Fruit fly (Drosophila melanogaster) whole organism, pupa: ENCODE data around the gene NHP2.

ENCODE experiments used
- CG10348 ChIP-seq: fragments of 200-800 bp; sonication (Bioruptor generic); IDR thresholded peaks from 2 replicates; pipeline ENCODE4 v1.3.6; 2022; ENCODE audit warnings: missing biosample characterization, missing genetic modification characterization
- CG12605 ChIP-seq: fragments of 200-800 bp; sonication (Bioruptor generic); IDR thresholded peaks from 2 replicates; pipeline ENCODE4 v1.3.6; 2022; ENCODE audit warnings: missing biosample characterization, missing genetic modification characterization
- CG13204 ChIP-seq: fragments of 200-800 bp; sonication (Bioruptor generic); optimal IDR thresholded peaks from 2 replicates; lab custom pipeline; 2018; ENCODE audit warnings: missing biosample characterization, mild to moderate bottlenecking, missing genetic modification characterization, moderate library complexity
- CG14655 ChIP-seq: fragments of 200-800 bp; sonication (Bioruptor generic); optimal IDR thresholded peaks from 3 replicates; lab custom pipeline; 2017; ENCODE audit warnings: mild to moderate bottlenecking, missing biosample characterization, missing genetic modification reagents, missing genetic modification characterization
- CG15710 ChIP-seq: fragments of 200-800 bp; sonication (Bioruptor generic); optimal IDR thresholded peaks from 2 replicates; lab custom pipeline; 2018; ENCODE audit warnings: missing biosample characterization, mild to moderate bottlenecking, missing genetic modification characterization, moderate library complexity
- CG17806 ChIP-seq: fragments of 200-800 bp; sonication (Bioruptor generic); optimal IDR thresholded peaks from 2 replicates; lab custom pipeline; 2018; ENCODE audit warnings: missing biosample characterization, mild to moderate bottlenecking, missing genetic modification characterization, moderate library complexity
- CG32121 ChIP-seq: fragments of 200-800 bp; sonication (Bioruptor generic); IDR thresholded peaks from 2 replicates; pipeline ENCODE4 v1.3.6; 2022; ENCODE audit warnings: missing biosample characterization, missing genetic modification characterization
- CG34367 ChIP-seq: fragments of 200-800 bp; sonication (Bioruptor generic); optimal IDR thresholded peaks from 2 replicates; lab custom pipeline; 2018; ENCODE audit warnings: missing biosample characterization, mild to moderate bottlenecking, missing genetic modification characterization
- CG4496 ChIP-seq: fragments of 200-800 bp; sonication (Bioruptor generic); IDR thresholded peaks from 3 replicates; pipeline ENCODE4 v1.3.6; 2022; ENCODE audit warnings: missing biosample characterization, missing genetic modification characterization
- CG8159 ChIP-seq: fragments of 200-800 bp; sonication (Bioruptor generic); optimal IDR thresholded peaks from 3 replicates; lab custom pipeline; 2018; ENCODE audit warnings: missing biosample characterization, mild to moderate bottlenecking, missing genetic modification characterization, moderate library complexity
- CG8301 ChIP-seq: fragments of 200-800 bp; sonication (Bioruptor generic); optimal IDR thresholded peaks from 2 replicates; lab custom pipeline; 2018; ENCODE audit warnings: missing biosample characterization, mild to moderate bottlenecking, missing genetic modification characterization
- CG9948 ChIP-seq: fragments of 200-800 bp; sonication (Bioruptor generic); optimal IDR thresholded peaks from 2 replicates; lab custom pipeline; 2018; ENCODE audit warnings: missing biosample characterization, mild to moderate bottlenecking, missing genetic modification characterization, moderate library complexity
- D1 ChIP-seq: fragments of 200-800 bp; sonication (Bioruptor generic); optimal IDR thresholded peaks from 2 replicates; lab custom pipeline; 2018; ENCODE audit warnings: missing biosample characterization, mild to moderate bottlenecking, missing genetic modification characterization, moderate library complexity
- EcR ChIP-seq: fragments of 200-800 bp; sonication (Bioruptor generic); optimal IDR thresholded peaks from 3 replicates; lab custom pipeline; 2019; ENCODE audit warnings: missing biosample characterization, missing genetic modification characterization, mild to moderate bottlenecking, moderate library complexity, missing genetic modification reagents
- Ets98B ChIP-seq: fragments of 200-800 bp; sonication (Bioruptor generic); IDR thresholded peaks from 2 replicates; pipeline ENCODE4 v1.3.6; 2022; ENCODE audit warnings: missing biosample characterization, missing genetic modification characterization
- Pif1A ChIP-seq: fragments of 200-800 bp; sonication (Bioruptor generic); optimal IDR thresholded peaks from 3 replicates; lab custom pipeline; 2016; ENCODE audit warnings: missing biosample characterization, missing genetic modification characterization
- Pif1B ChIP-seq: fragments of 200-800 bp; sonication (Bioruptor generic); optimal IDR thresholded peaks from 3 replicates; lab custom pipeline; 2016; ENCODE audit warnings: missing biosample characterization, missing genetic modification characterization
- Snoo ChIP-seq: fragments of 200-800 bp; sonication (Bioruptor generic); optimal IDR thresholded peaks from 3 replicates; lab custom pipeline; 2017; ENCODE audit warnings: missing biosample characterization, mild to moderate bottlenecking, missing genetic modification characterization, inconsistent platforms
- fd96Ca ChIP-seq: fragments of 200-800 bp; sonication (Bioruptor generic); IDR thresholded peaks from 3 replicates; pipeline ENCODE4 v1.3.6; 2022; ENCODE audit warnings: missing biosample characterization, missing genetic modification characterization
- gl ChIP-seq: fragments of 200-800 bp; sonication (Bioruptor generic); optimal IDR thresholded peaks from 2 replicates; lab custom pipeline; 2018; ENCODE audit warnings: missing biosample characterization, mild to moderate bottlenecking, missing genetic modification characterization
- rn ChIP-seq: fragments of 200-800 bp; sonication (Bioruptor generic); IDR thresholded peaks from 2 replicates; pipeline ENCODE4 v1.3.6; 2022; ENCODE audit warnings: missing biosample characterization, missing genetic modification characterization

The NHP2 gene

dm6 chr3L:14804724-14805221, 2.8 kb upstream of the NHP2 start, which contains the start of gene CG17839:
TSS of gene CG17839 (plus strand) at chr3L:14805136.
- peak; percentile 26; the same call in 1 of the 2 replicates for TF ChIP-seq Ets98B (GFP tag; lab: Robert Waterston, UW)
- TF ChIP-seq CG32121 (GFP tag; lab: Robert Waterston, UW) = 0 out of 2 replicates have a peak, but pooled peaks have one; percentile 8
- no peak for TF ChIP-seq fd96Ca (GFP tag; lab: Robert Waterston, UW)
- no peak for TF ChIP-seq CG34367 (tag; lab: Kevin White, UChicago)
- no peak for TF ChIP-seq Pif1B (GFP tag; lab: Kevin White, UChicago)
- TF ChIP-seq CG9948 = no peak
- TF ChIP-seq CG15710 (tag; lab: Kevin White, UChicago) = no peak
- TF ChIP-seq EcR (GFP tag; lab: Kevin White, UChicago) = no peak
- TF ChIP-seq CG12605 (GFP tag; lab: Robert Waterston, UW) = peak; percentile 51; the same call in 1 of the 2 replicates
- TF ChIP-seq CG8159 = no peak
- no peak for TF ChIP-seq CG4496 (GFP tag; lab: Robert Waterston, UW)
- TF ChIP-seq CG14655 (GFP tag; lab: Kevin White, UChicago) = no peak
- TF ChIP-seq CG10348 (GFP tag; lab: Robert Waterston, UW) = no peak
- no peak for TF ChIP-seq Pif1A (GFP tag; lab: Kevin White, UChicago)
- TF ChIP-seq, all 21 proteins: peak for 3

- no peak for TF ChIP-seq CG14655 (GFP tag; lab: Kevin White, UChicago)
- no peak for TF ChIP-seq CG34367 (tag; lab: Kevin White, UChicago)
- no peak for TF ChIP-seq gl (tag; lab: Kevin White, UChicago)
- no peak for TF ChIP-seq EcR (GFP tag; lab: Kevin White, UChicago)
- no peak for TF ChIP-seq CG15710 (tag; lab: Kevin White, UChicago)
- TF ChIP-seq CG9948 = no peak
- no peak for TF ChIP-seq CG8301
- no peak for TF ChIP-seq Pif1B (GFP tag; lab: Kevin White, UChicago)
- no peak for TF ChIP-seq fd96Ca (GFP tag; lab: Robert Waterston, UW)
- TF ChIP-seq CG10348 (GFP tag; lab: Robert Waterston, UW) = no peak
- TF ChIP-seq D1 (tag; lab: Kevin White, UChicago) = no peak
- TF ChIP-seq CG8159 = no peak
- TF ChIP-seq CG17806 (tag; lab: Kevin White, UChicago) = no peak
- no peak for TF ChIP-seq CG13204 (GFP tag; lab: Kevin White, UChicago)
- no peak for TF ChIP-seq CG32121 (GFP tag; lab: Robert Waterston, UW)
- TF ChIP-seq CG4496 (GFP tag; lab: Robert Waterston, UW) = no peak
These were observed 1.3 kb upstream of the NHP2 start, which contains the start of gene gnu for dm6 chr3L:14803236-14803635. TSS of gene gnu (minus strand) at chr3L:14803360.

dm6 chr3L:14790849-14791646, 10.9 kb downstream of the NHP2 start:
- TF ChIP-seq EcR (GFP tag; lab: Kevin White, UChicago) (no peak), CG13204 (GFP tag; lab: Kevin White, UChicago) (no peak), CG34367 (tag; lab: Kevin White, UChicago) (no peak), CG14655 (GFP tag; lab: Kevin White, UChicago) (no peak), CG32121 (GFP tag; lab: Robert Waterston, UW) (peak; percentile 56), CG15710 (tag; lab: Kevin White, UChicago) (no peak), CG12605 (GFP tag; lab: Robert Waterston, UW) (peak; percentile 48; the same call in 1 of the 2 replicates), fd96Ca (GFP tag; lab: Robert Waterston, UW) (peak; percentile 58; the same call in 1 of the 3 replicates), Ets98B (GFP tag; lab: Robert Waterston, UW) (peak; percentile 33; the same call in 1 of the 2 replicates), rn (GFP tag; lab: Robert Waterston, UW) (peak; percentile 36; the same call in 1 of the 2 replicates), CG4496 (GFP tag; lab: Robert Waterston, UW) (peak; percentile 63; the same call in 1 of the 3 replicates)

dm6 chr3L:14790127-14790589, 11.8 kb downstream of the NHP2 start:
- peak; percentile 54 for TF ChIP-seq Pif1B (GFP tag; lab: Kevin White, UChicago)
- TF ChIP-seq CG17806 (tag; lab: Kevin White, UChicago) = peak; percentile 59
- TF ChIP-seq CG14655 (GFP tag; lab: Kevin White, UChicago) = no peak
- TF ChIP-seq Snoo (tag; lab: Kevin White, UChicago) = peak; percentile 68
- TF ChIP-seq fd96Ca (GFP tag; lab: Robert Waterston, UW) = peak; percentile 85
- peak; percentile 61 for TF ChIP-seq CG32121 (GFP tag; lab: Robert Waterston, UW)
- TF ChIP-seq CG15710 (tag; lab: Kevin White, UChicago) = peak; percentile 69
- TF ChIP-seq rn (GFP tag; lab: Robert Waterston, UW) = peak; percentile 41; the same call in 1 of the 2 replicates
- peak; percentile 46 for TF ChIP-seq CG8159
- TF ChIP-seq CG34367 (tag; lab: Kevin White, UChicago) = peak; percentile 44
- TF ChIP-seq Pif1A (GFP tag; lab: Kevin White, UChicago) = peak; percentile 74
- peak; percentile 31 for TF ChIP-seq CG9948
- no peak for TF ChIP-seq CG10348 (GFP tag; lab: Robert Waterston, UW)
- no peak for TF ChIP-seq EcR (GFP tag; lab: Kevin White, UChicago)
- TF ChIP-seq CG12605 (GFP tag; lab: Robert Waterston, UW) = no peak
- peak; percentile 61 for TF ChIP-seq CG8301
- peak; percentile 70; the same call in 2 of the 3 replicates for TF ChIP-seq CG4496 (GFP tag; lab: Robert Waterston, UW)
- no peak for TF ChIP-seq CG13204 (GFP tag; lab: Kevin White, UChicago)
- TF ChIP-seq Ets98B (GFP tag; lab: Robert Waterston, UW) = peak; percentile 78
- TF ChIP-seq D1 (tag; lab: Kevin White, UChicago) = no peak
- peak; percentile 6 for TF ChIP-seq gl (tag; lab: Kevin White, UChicago)
